Fruit fly (Drosophila melanogaster): ENCODE data around the gene zye.

DNA sequence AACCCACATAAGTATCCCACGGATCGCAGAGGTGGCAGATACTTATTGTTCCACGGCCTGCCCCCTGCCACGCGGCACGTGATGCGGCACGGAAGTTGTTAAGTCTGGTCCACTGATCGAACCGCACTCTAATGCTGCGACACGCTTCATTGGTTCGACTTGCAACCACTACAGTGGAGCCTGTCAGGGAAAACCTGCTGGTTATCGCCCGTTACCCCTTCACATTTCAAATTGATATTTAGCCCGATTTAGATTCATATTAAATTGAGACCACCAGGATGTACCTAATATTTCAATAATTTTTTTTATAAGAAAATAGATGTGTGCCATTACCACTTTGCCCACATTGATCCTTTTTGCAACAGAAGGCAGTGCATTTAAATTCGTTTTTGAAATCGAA lies 33.9 kb downstream of the zye start:
- TF ChIP-seq CG10348 (GFP tag; IDR thresholded peaks at IDR 0.05) (no peak), EcR (GFP tag; optimal IDR thresholded peaks at IDR 0.05) (no peak), gl (tag; optimal IDR thresholded peaks at IDR 0.05) (no peak), CG34367 (tag; optimal IDR thresholded peaks at IDR 0.05) (no peak), Snoo (tag; optimal IDR thresholded peaks at IDR 0.05) (no peak), Pif1A (GFP tag; optimal IDR thresholded peaks at IDR 0.05) (no peak), CG15710 (tag; optimal IDR thresholded peaks at IDR 0.05) (no peak), CG12605 (GFP tag; IDR thresholded peaks at IDR 0.05) (no peak)
